Fruit fly (Drosophila melanogaster) whole organism, pupa: ENCODE measurements around the gene CG16782.

ENCODE experiments used
- CG12605 ChIP-seq: fragments of 200-800 bp; sonication (Bioruptor generic); IDR thresholded peaks from 2 replicates; pipeline ENCODE4 v1.3.6; 2022; ENCODE audit warnings: missing biosample characterization, missing genetic modification characterization
- CG14655 ChIP-seq: fragments of 200-800 bp; sonication (Bioruptor generic); optimal IDR thresholded peaks from 3 replicates; lab custom pipeline; 2017; ENCODE audit warnings: mild to moderate bottlenecking, missing biosample characterization, missing genetic modification reagents, missing genetic modification characterization
- CG15710 ChIP-seq: fragments of 200-800 bp; sonication (Bioruptor generic); optimal IDR thresholded peaks from 2 replicates; lab custom pipeline; 2018; ENCODE audit warnings: missing biosample characterization, mild to moderate bottlenecking, missing genetic modification characterization, moderate library complexity
- CG17806 ChIP-seq: fragments of 200-800 bp; sonication (Bioruptor generic); optimal IDR thresholded peaks from 2 replicates; lab custom pipeline; 2018; ENCODE audit warnings: missing biosample characterization, mild to moderate bottlenecking, missing genetic modification characterization, moderate library complexity
- CG32121 ChIP-seq: fragments of 200-800 bp; sonication (Bioruptor generic); IDR thresholded peaks from 2 replicates; pipeline ENCODE4 v1.3.6; 2022; ENCODE audit warnings: missing biosample characterization, missing genetic modification characterization
- CG34367 ChIP-seq: fragments of 200-800 bp; sonication (Bioruptor generic); optimal IDR thresholded peaks from 2 replicates; lab custom pipeline; 2018; ENCODE audit warnings: missing biosample characterization, mild to moderate bottlenecking, missing genetic modification characterization
- CG4496 ChIP-seq: fragments of 200-800 bp; sonication (Bioruptor generic); IDR thresholded peaks from 3 replicates; pipeline ENCODE4 v1.3.6; 2022; ENCODE audit warnings: missing biosample characterization, missing genetic modification characterization
- CG8159 ChIP-seq: fragments of 200-800 bp; sonication (Bioruptor generic); optimal IDR thresholded peaks from 3 replicates; lab custom pipeline; 2018; ENCODE audit warnings: missing biosample characterization, mild to moderate bottlenecking, missing genetic modification characterization, moderate library complexity
- CG8301 ChIP-seq: fragments of 200-800 bp; sonication (Bioruptor generic); optimal IDR thresholded peaks from 2 replicates; lab custom pipeline; 2018; ENCODE audit warnings: missing biosample characterization, mild to moderate bottlenecking, missing genetic modification characterization
- CG9948 ChIP-seq: fragments of 200-800 bp; sonication (Bioruptor generic); optimal IDR thresholded peaks from 2 replicates; lab custom pipeline; 2018; ENCODE audit warnings: missing biosample characterization, mild to moderate bottlenecking, missing genetic modification characterization, moderate library complexity
- D1 ChIP-seq: fragments of 200-800 bp; sonication (Bioruptor generic); optimal IDR thresholded peaks from 2 replicates; lab custom pipeline; 2018; ENCODE audit warnings: missing biosample characterization, mild to moderate bottlenecking, missing genetic modification characterization, moderate library complexity
- Ets98B ChIP-seq: fragments of 200-800 bp; sonication (Bioruptor generic); IDR thresholded peaks from 2 replicates; pipeline ENCODE4 v1.3.6; 2022; ENCODE audit warnings: missing biosample characterization, missing genetic modification characterization
- Pif1A ChIP-seq: fragments of 200-800 bp; sonication (Bioruptor generic); optimal IDR thresholded peaks from 3 replicates; lab custom pipeline; 2016; ENCODE audit warnings: missing biosample characterization, missing genetic modification characterization
- Pif1B ChIP-seq: fragments of 200-800 bp; sonication (Bioruptor generic); optimal IDR thresholded peaks from 3 replicates; lab custom pipeline; 2016; ENCODE audit warnings: missing biosample characterization, missing genetic modification characterization
- Snoo ChIP-seq: fragments of 200-800 bp; sonication (Bioruptor generic); optimal IDR thresholded peaks from 3 replicates; lab custom pipeline; 2017; ENCODE audit warnings: missing biosample characterization, mild to moderate bottlenecking, missing genetic modification characterization, inconsistent platforms
- fd96Ca ChIP-seq: fragments of 200-800 bp; sonication (Bioruptor generic); IDR thresholded peaks from 3 replicates; pipeline ENCODE4 v1.3.6; 2022; ENCODE audit warnings: missing biosample characterization, missing genetic modification characterization
- gl ChIP-seq: fragments of 200-800 bp; sonication (Bioruptor generic); optimal IDR thresholded peaks from 2 replicates; lab custom pipeline; 2018; ENCODE audit warnings: missing biosample characterization, mild to moderate bottlenecking, missing genetic modification characterization

Gene CG16782

DNA sequence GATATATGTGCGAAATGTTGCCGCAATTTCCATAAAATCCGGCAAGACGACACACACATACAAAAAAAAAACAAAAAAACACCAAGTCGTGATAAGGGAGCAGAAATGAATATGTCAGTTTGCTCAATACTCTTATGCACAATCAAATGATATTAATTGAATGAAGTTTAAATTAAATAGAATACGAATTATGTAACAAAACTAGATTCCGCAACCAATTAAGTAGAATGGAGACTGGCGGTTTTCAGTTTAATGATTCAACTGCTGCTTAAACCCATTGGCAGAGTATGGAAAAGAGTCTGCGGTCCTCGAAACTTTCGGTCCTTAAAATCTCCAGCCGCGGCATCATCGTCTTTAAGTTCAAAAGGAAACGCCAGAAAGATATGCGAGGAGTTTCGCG, 48.2 kb downstream of the CG16782 start:
- TF ChIP-seq Pif1B (GFP tag; lab: Kevin White, UChicago) (peak; percentile 63), CG8159 (tag; lab: Kevin White, UChicago) (peak; percentile 69), Snoo (tag; lab: Kevin White, UChicago) (peak; percentile 77), CG15710 (tag; lab: Kevin White, UChicago) (peak; percentile 40), CG34367 (tag; lab: Kevin White, UChicago) (peak; percentile 30), D1 (tag; lab: Kevin White, UChicago) (no peak), CG17806 (tag; lab: Kevin White, UChicago) (peak; percentile 52), CG12605 (no peak), Pif1A (GFP tag; lab: Kevin White, UChicago) (peak; percentile 57), CG9948 (peak; percentile 29), fd96Ca (no peak)
- TF ChIP-seq, all 21 proteins: peak for 8

DNA sequence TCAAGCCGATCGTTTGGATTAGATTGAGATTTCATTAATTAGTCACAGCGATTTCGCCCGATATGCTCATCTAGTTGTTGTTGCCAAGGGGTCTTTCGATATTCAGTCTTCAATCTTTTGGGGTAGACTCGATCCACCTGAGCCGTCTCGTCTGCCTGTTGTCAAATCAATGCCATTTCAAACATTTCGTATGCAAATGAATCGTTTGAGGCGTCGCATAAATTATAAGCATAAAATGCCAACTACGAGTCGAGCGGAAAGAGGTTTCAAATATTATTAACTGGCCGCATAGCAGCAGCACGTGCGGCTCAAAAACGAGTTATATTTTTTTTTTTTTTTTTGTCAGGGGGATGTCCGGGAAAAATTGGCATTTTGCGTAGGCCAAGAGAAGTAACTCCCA, 48.6 kb downstream of the CG16782 start:
- TF ChIP-seq Ets98B, result no peak
- no peak for TF ChIP-seq CG15710 (tag; lab: Kevin White, UChicago)
- no peak for TF ChIP-seq CG32121 (GFP tag; lab: Robert Waterston, UW)
- no peak for TF ChIP-seq fd96Ca
- TF ChIP-seq D1 (tag; lab: Kevin White, UChicago), result no peak
- no peak for TF ChIP-seq Snoo (tag; lab: Kevin White, UChicago)
- no peak for TF ChIP-seq Pif1B (GFP tag; lab: Kevin White, UChicago)
- no peak for TF ChIP-seq CG12605
- TF ChIP-seq CG14655, result no peak
- TF ChIP-seq CG8301 (tag; lab: Kevin White, UChicago), result no peak
- TF ChIP-seq CG17806 (tag; lab: Kevin White, UChicago), result no peak
- no peak for TF ChIP-seq gl (tag; lab: Kevin White, UChicago)
- TF ChIP-seq CG8159 (tag; lab: Kevin White, UChicago), result no peak
- TF ChIP-seq CG4496, result no peak
- TF ChIP-seq CG34367 (tag; lab: Kevin White, UChicago), result no peak
